Worm (Caenorhabditis elegans) whole organism, L2 larva: ENCODE results near the gene Y6E2A.1.

Experiments used
- F13H6.1 ChIP-seq: sonication (generic microtip); optimal IDR thresholded peaks from 2 replicates; lab custom pipeline; 2016; ENCODE audit warnings: missing genetic modification characterization, missing compliant biosample characterization
- ama-1 ChIP-seq: fragments of 150-350 bp; optimal IDR thresholded peaks from 2 replicates; lab custom pipeline; 2018; ENCODE audit warnings: inconsistent platforms
- lin-39 ChIP-seq: fragments of 150-350 bp; optimal IDR thresholded peaks from 2 replicates; lab custom pipeline; 2014; ENCODE audit warnings: missing biosample characterization, missing genetic modification reagents, missing genetic modification characterization
- lsy-2 ChIP-seq, 2 experiments: fragments of 150-350 bp in 1 of 2; sonication (generic microtip) in 1 of 2; optimal IDR thresholded peaks; 2 replicates each; lab custom pipeline; 2014 to 2017; ENCODE audit warnings: missing biosample characterization in 2 of 2, missing genetic modification characterization in 2 of 2
- nhr-11 ChIP-seq: fragments of 150-350 bp; optimal IDR thresholded peaks from 2 replicates; lab custom pipeline; 2014; ENCODE audit warnings: missing biosample characterization, missing genetic modification characterization
- nhr-237 ChIP-seq: fragments of 150-350 bp; optimal IDR thresholded peaks from 2 replicates; lab custom pipeline; 2014; ENCODE audit warnings: missing biosample characterization, missing genetic modification characterization
- peb-1 ChIP-seq: fragments of 150-350 bp; optimal IDR thresholded peaks from 2 replicates; lab custom pipeline; 2014; ENCODE audit warnings: missing biosample characterization, missing genetic modification characterization
- skn-1 ChIP-seq: sonication (generic microtip); optimal IDR thresholded peaks from 2 replicates; lab custom pipeline; 2017; ENCODE audit warnings: missing biosample characterization, missing genetic modification characterization
- sma-3 ChIP-seq: sonication (generic microtip); optimal IDR thresholded peaks from 2 replicates; lab custom pipeline; 2016; ENCODE audit warnings: missing genetic modification reagents, missing genetic modification characterization, missing compliant biosample characterization
- snpc-4 ChIP-seq: fragments of 150-350 bp; optimal IDR thresholded peaks from 2 replicates; lab custom pipeline; 2014; ENCODE audit warnings: missing biosample characterization, missing genetic modification characterization
- ztf-11 ChIP-seq: sonication (generic microtip); optimal IDR thresholded peaks from 2 replicates; lab custom pipeline; 2017; ENCODE audit warnings: missing biosample characterization, missing genetic modification characterization
- ztf-4 ChIP-seq: fragments of 150-350 bp; optimal IDR thresholded peaks from 2 replicates; lab custom pipeline; 2014; ENCODE audit warnings: missing biosample characterization, missing genetic modification characterization

ce11 chrV:15685599-15685998 is 24.7 kb downstream of the Y6E2A.1 start, which contains the start of gene nhr-196:
- TF ChIP-seq lsy-2 (tag; optimal IDR thresholded peaks at IDR 0.05; lab: Kevin White, UChicago) (no peak), nhr-11 (tag; lab: Kevin White, UChicago) (no peak), nhr-237 (no peak), ama-1 (lab: Kevin White, UChicago) (no peak), ztf-4 (tag; lab: Kevin White, UChicago) (no peak), lin-39 (tag; lab: Kevin White, UChicago) (no peak), sma-3 (GFP tag; lab: Kevin White, UChicago) (no peak), ztf-11 (tag; lab: Kevin White, UChicago) (no peak), peb-1 (no peak), snpc-4 (tag; lab: Kevin White, UChicago) (no peak), F13H6.1 (no peak), skn-1 (tag; lab: Kevin White, UChicago) (no peak)
